Fruit fly (Drosophila melanogaster) whole organism, embryonic: ENCODE data around the gene CG15629.

Experiments
- ATbp ChIP-seq: fragments of 200-800 bp; sonication (Bioruptor generic); optimal IDR thresholded peaks from 2 replicates; lab custom pipeline; 2017; ENCODE audit warnings: missing biosample characterization, mild to moderate bottlenecking, missing genetic modification characterization, missing genetic modification reagents
- Abd-B ChIP-seq: fragments of 200-800 bp; sonication (Bioruptor generic); optimal IDR thresholded peaks from 2 replicates; lab custom pipeline; 2018; ENCODE audit warnings: missing biosample characterization, mild to moderate bottlenecking, missing genetic modification characterization, moderate library complexity
- CG10267 ChIP-seq: fragments of 200-800 bp; sonication (Bioruptor generic); optimal IDR thresholded peaks from 2 replicates; lab custom pipeline; 2018; ENCODE audit warnings: missing biosample characterization, mild to moderate bottlenecking, missing genetic modification characterization, moderate library complexity
- CG12659 ChIP-seq: fragments of 200-800 bp; sonication (Bioruptor generic); optimal IDR thresholded peaks from 3 replicates; lab custom pipeline; 2017; ENCODE audit warnings: mild to moderate bottlenecking, missing biosample characterization, missing genetic modification reagents, missing genetic modification characterization
- CG14965 ChIP-seq: fragments of 200-800 bp; sonication (Bioruptor generic); optimal IDR thresholded peaks from 2 replicates; lab custom pipeline; 2016; ENCODE audit warnings: missing biosample characterization, missing genetic modification characterization, borderline replicate concordance
- CG15073 ChIP-seq: fragments of 200-800 bp; sonication (Bioruptor generic); optimal IDR thresholded peaks from 2 replicates; lab custom pipeline; 2016; ENCODE audit warnings: missing biosample characterization, missing genetic modification characterization
- CG17385 ChIP-seq: fragments of 200-800 bp; sonication (Bioruptor generic); optimal IDR thresholded peaks from 3 replicates; lab custom pipeline; 2018; ENCODE audit warnings: missing biosample characterization, mild to moderate bottlenecking, missing genetic modification characterization
- CG1792 ChIP-seq: fragments of 200-800 bp; sonication (Bioruptor generic); optimal IDR thresholded peaks from 2 replicates; lab custom pipeline; 2016; ENCODE audit warnings: missing biosample characterization, missing genetic modification characterization
- CG31441 ChIP-seq: fragments of 200-800 bp; sonication (Bioruptor generic); IDR thresholded peaks from 2 replicates; pipeline ENCODE4 v1.3.6; 2022; ENCODE audit warnings: missing biosample characterization, missing genetic modification characterization
- CG3163 ChIP-seq: fragments of 200-800 bp; sonication (Bioruptor generic); optimal IDR thresholded peaks from 3 replicates; lab custom pipeline; 2016; ENCODE audit warnings: missing biosample characterization, missing genetic modification characterization
- CG4328 ChIP-seq: fragments of 200-800 bp; sonication (Bioruptor generic); optimal IDR thresholded peaks from 3 replicates; lab custom pipeline; 2017; ENCODE audit warnings: missing biosample characterization, missing genetic modification reagents, missing genetic modification characterization
- CG6254 ChIP-seq: fragments of 200-800 bp; sonication (Bioruptor generic); optimal IDR thresholded peaks from 3 replicates; lab custom pipeline; 2017; ENCODE audit warnings: mild to moderate bottlenecking, missing biosample characterization, missing genetic modification reagents, missing genetic modification characterization
- CG7271 ChIP-seq: fragments of 200-800 bp; sonication (Bioruptor generic); optimal IDR thresholded peaks from 2 replicates; lab custom pipeline; 2018; ENCODE audit warnings: missing biosample characterization, mild to moderate bottlenecking, missing genetic modification characterization, moderate library complexity
- CG7556 ChIP-seq: fragments of 200-800 bp; sonication (Bioruptor generic); optimal IDR thresholded peaks from 2 replicates; lab custom pipeline; 2017; ENCODE audit warnings: missing biosample characterization, mild to moderate bottlenecking, missing genetic modification characterization
- CTCF ChIP-seq: fragments of 200-800 bp; sonication (Bioruptor generic); optimal IDR thresholded peaks from 2 replicates; lab custom pipeline; 2017; ENCODE audit warnings: missing biosample characterization, mild to moderate bottlenecking, missing genetic modification characterization, moderate library complexity
- D19B ChIP-seq: fragments of 200-800 bp; sonication (Bioruptor generic); optimal IDR thresholded peaks from 2 replicates; lab custom pipeline; 2017; ENCODE audit warnings: missing biosample characterization, mild to moderate bottlenecking, missing genetic modification characterization
- Eip74EF ChIP-seq, 2 experiments: fragments of 200-800 bp in 1 of 2; fragments of >200 bp in 1 of 2; sonication (Bioruptor generic) in 1 of 2; optimal IDR thresholded peaks; 2 replicates each; lab custom pipeline; 2017 to 2019; ENCODE audit warnings: missing biosample characterization in 2 of 2, missing genetic modification characterization in 2 of 2, mild to moderate bottlenecking in 1 of 2, moderate library complexity in 1 of 2
- Lpt ChIP-seq: fragments of >200 bp; optimal IDR thresholded peaks from 2 replicates; lab custom pipeline; 2018; ENCODE audit warnings: missing biosample characterization, missing genetic modification characterization
- Myb ChIP-seq: fragments of 200-800 bp; sonication (Bioruptor generic); optimal IDR thresholded peaks from 2 replicates; lab custom pipeline; 2016; ENCODE audit warnings: missing biosample characterization, missing genetic modification characterization
- NC2α ChIP-seq: fragments of 200-800 bp; sonication (Bioruptor generic); optimal IDR thresholded peaks from 2 replicates; lab custom pipeline; 2016; ENCODE audit warnings: missing biosample characterization, missing genetic modification characterization
- PHDP ChIP-seq: fragments of 200-800 bp; sonication (Bioruptor generic); optimal IDR thresholded peaks from 3 replicates; lab custom pipeline; 2018; ENCODE audit warnings: missing biosample characterization, mild to moderate bottlenecking, missing genetic modification characterization, moderate library complexity
- Ptx1 ChIP-seq: fragments of 200-800 bp; sonication (Bioruptor generic); IDR thresholded peaks from 2 replicates; pipeline ENCODE4 v1.3.6; 2022; ENCODE audit warnings: missing biosample characterization, missing genetic modification characterization
- Taf1 ChIP-seq: fragments of 200-800 bp; sonication (Bioruptor generic); IDR thresholded peaks from 2 replicates; pipeline ENCODE4 v1.3.6; 2022; ENCODE audit warnings: missing biosample characterization, missing genetic modification characterization
- Trl ChIP-seq, 3 experiments: fragments of >200 bp in 2 of 3; fragments of 200-800 bp in 1 of 3; sonication (Bioruptor generic) in 1 of 3; optimal IDR thresholded peaks; 2 replicates in 1 of 3; 3 replicates in 2 of 3; lab custom pipeline; 2016 to 2017; ENCODE audit warnings: missing biosample characterization in 1 of 3, missing genetic modification characterization in 1 of 3
- bbx ChIP-seq: fragments of 200-800 bp; sonication (Bioruptor generic); IDR thresholded peaks from 2 replicates; pipeline ENCODE4 v1.3.6; 2022; ENCODE audit warnings: missing biosample characterization, missing genetic modification characterization; ENCODE audit not compliant: partially characterized antibody
- br ChIP-seq: fragments of >200 bp; optimal IDR thresholded peaks from 2 replicates; lab custom pipeline; 2017
- bsh ChIP-seq, 2 experiments: fragments of 200-800 bp; sonication (Bioruptor generic); optimal IDR thresholded peaks; 2 replicates each; lab custom pipeline; 2017 to 2018; ENCODE audit warnings: mild to moderate bottlenecking in 2 of 2, missing biosample characterization in 2 of 2, missing genetic modification characterization in 2 of 2, moderate library complexity in 1 of 2
- btn ChIP-seq: fragments of 200-800 bp; sonication (Bioruptor generic); optimal IDR thresholded peaks from 2 replicates; lab custom pipeline; 2016; ENCODE audit warnings: missing biosample characterization, missing genetic modification characterization
- ci ChIP-seq: fragments of 200-800 bp; sonication (Bioruptor generic); IDR thresholded peaks from 3 replicates; pipeline ENCODE4 v1.3.6; 2022; ENCODE audit warnings: missing biosample characterization, missing genetic modification characterization
- crol ChIP-seq: fragments of 200-800 bp; sonication (Bioruptor generic); IDR thresholded peaks from 2 replicates; pipeline ENCODE4 v1.3.6; 2022; ENCODE audit warnings: missing biosample characterization, missing genetic modification characterization
- dimm ChIP-seq: fragments of 200-800 bp; sonication (Bioruptor generic); IDR thresholded peaks from 2 replicates; pipeline ENCODE4 v1.3.6; 2022; ENCODE audit warnings: missing biosample characterization, missing genetic modification characterization
- dpn ChIP-seq, 2 experiments: fragments of 200-800 bp; sonication (Bioruptor generic); optimal IDR thresholded peaks; 3 replicates each; lab custom pipeline; 2016; ENCODE audit warnings: missing biosample characterization in 2 of 2, missing genetic modification characterization in 2 of 2
- dysf ChIP-seq: fragments of 200-800 bp; sonication (Bioruptor generic); IDR thresholded peaks from 3 replicates; pipeline ENCODE4 v1.3.6; 2022; ENCODE audit warnings: missing biosample characterization, missing genetic modification characterization
- en ChIP-seq: fragments of 200-800 bp; sonication (Bioruptor generic); optimal IDR thresholded peaks from 2 replicates; lab custom pipeline; 2016; ENCODE audit warnings: missing biosample characterization, missing genetic modification characterization
- ham ChIP-seq: fragments of 200-800 bp; sonication (Bioruptor generic); IDR thresholded peaks from 2 replicates; pipeline ENCODE4 v1.3.6; 2022; ENCODE audit warnings: missing biosample characterization, missing genetic modification characterization
- hkb ChIP-seq, 2 experiments: fragments of 200-800 bp in 1 of 2; fragments of >200 bp in 1 of 2; sonication (Bioruptor generic) in 1 of 2; IDR thresholded peaks in 1 of 2; optimal IDR thresholded peaks in 1 of 2; 2 replicates each; pipeline versions ENCODE4 v1.3.6 to Lab custom; 2017 to 2022; ENCODE audit warnings: missing biosample characterization in 1 of 2, missing genetic modification characterization in 1 of 2
- jigr1 ChIP-seq: fragments of 200-800 bp; sonication (Bioruptor generic); IDR thresholded peaks from 3 replicates; pipeline ENCODE4 v1.3.6; 2022; ENCODE audit warnings: missing biosample characterization, missing genetic modification characterization
- lbe ChIP-seq: fragments of 200-800 bp; sonication (Bioruptor generic); optimal IDR thresholded peaks from 2 replicates; lab custom pipeline; 2016; ENCODE audit warnings: missing biosample characterization, mild to moderate bottlenecking, missing genetic modification characterization
- mld ChIP-seq: fragments of 200-800 bp; sonication (Bioruptor generic); IDR thresholded peaks from 3 replicates; pipeline ENCODE4 v1.3.6; 2022; ENCODE audit warnings: missing biosample characterization, missing genetic modification characterization; ENCODE audit not compliant: partially characterized antibody
- phol ChIP-seq: fragments of 200-800 bp; sonication (Bioruptor generic); optimal IDR thresholded peaks from 3 replicates; lab custom pipeline; 2018; ENCODE audit warnings: missing biosample characterization, mild to moderate bottlenecking, missing genetic modification characterization, moderate library complexity
- pum ChIP-seq: fragments of 200-800 bp; sonication (Bioruptor generic); optimal IDR thresholded peaks from 2 replicates; lab custom pipeline; 2016; ENCODE audit warnings: missing biosample characterization, missing genetic modification characterization
- salm ChIP-seq: fragments of 200-800 bp; sonication (Bioruptor generic); optimal IDR thresholded peaks from 2 replicates; lab custom pipeline; 2018; ENCODE audit warnings: missing biosample characterization, mild to moderate bottlenecking, missing genetic modification characterization
- sens ChIP-seq: fragments of 200-800 bp; sonication (Bioruptor generic); peaks from one replicate; lab custom pipeline; 2016; ENCODE audit warnings: missing biosample characterization, missing genetic modification characterization
- sim ChIP-seq: fragments of 200-800 bp; sonication (Bioruptor generic); IDR thresholded peaks from 2 replicates; pipeline ENCODE4 v1.3.6; 2022; ENCODE audit warnings: missing biosample characterization, missing genetic modification characterization
- ssp ChIP-seq: fragments of 200-800 bp; sonication (Bioruptor generic); IDR thresholded peaks from 2 replicates; pipeline ENCODE4 v1.3.6; 2022; ENCODE audit warnings: missing biosample characterization, missing genetic modification characterization
- stc ChIP-seq: fragments of 200-800 bp; sonication (Bioruptor generic); IDR thresholded peaks from 2 replicates; pipeline ENCODE4 v1.3.6; 2022; ENCODE audit warnings: missing biosample characterization, missing genetic modification characterization
- tin ChIP-seq: fragments of 200-800 bp; sonication (Bioruptor generic); optimal IDR thresholded peaks from 3 replicates; lab custom pipeline; 2016; ENCODE audit warnings: missing biosample characterization, missing genetic modification characterization
- tio ChIP-seq: fragments of 200-800 bp; sonication (Bioruptor generic); optimal IDR thresholded peaks from 2 replicates; lab custom pipeline; 2017; ENCODE audit warnings: missing biosample characterization, missing genetic modification characterization, inconsistent platforms
- unpg ChIP-seq: fragments of 200-800 bp; sonication (Bioruptor generic); optimal IDR thresholded peaks from 3 replicates; lab custom pipeline; 2018; ENCODE audit warnings: missing biosample characterization, mild to moderate bottlenecking, missing genetic modification characterization, moderate library complexity
- vfl ChIP-seq: fragments of 200-800 bp; sonication (Bioruptor generic); optimal IDR thresholded peaks from 2 replicates; lab custom pipeline; 2016; ENCODE audit warnings: missing biosample characterization, missing genetic modification characterization

CG15629 gene

DNA sequence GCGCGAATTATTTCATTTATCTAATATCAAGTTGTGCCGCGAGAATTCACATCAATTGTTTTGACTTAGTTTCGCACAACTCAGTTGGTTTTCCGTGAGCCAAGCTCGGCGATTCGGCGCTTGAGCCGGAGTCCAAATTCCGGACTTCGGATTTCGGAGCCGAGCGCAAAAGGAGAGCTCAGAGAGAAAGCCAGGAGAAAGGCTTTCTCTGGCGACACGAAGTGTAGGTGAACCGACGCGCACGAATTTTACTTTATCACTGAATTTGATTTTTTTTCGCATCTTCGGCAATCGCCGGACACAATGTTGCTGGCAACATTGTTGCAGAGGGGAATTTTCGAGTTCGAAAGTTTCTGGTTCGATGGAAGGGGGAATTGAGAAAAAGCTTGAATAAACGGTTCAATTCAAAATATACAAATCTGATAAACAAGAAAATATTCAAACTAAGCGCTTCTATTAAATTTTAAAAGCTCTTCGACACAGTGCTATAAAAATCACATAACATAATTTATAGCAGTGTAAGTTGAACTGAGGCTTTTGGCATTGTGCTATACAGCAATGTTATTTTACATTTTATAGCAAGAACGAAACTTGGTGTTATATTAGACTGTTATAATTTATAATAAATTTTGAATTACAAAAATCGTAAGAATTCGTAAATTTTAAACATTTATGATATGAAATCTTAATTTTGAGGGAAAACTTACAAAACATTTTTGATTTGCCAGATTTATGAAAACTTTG is 18.9 kb upstream of the CG15629 start, which contains the start of gene fipi (continued):
- TF ChIP-seq pum (GFP tag; lab: Kevin White, UChicago) (no peak), CG4328 (GFP tag; lab: Kevin White, UChicago) (no peak), lbe (GFP tag; lab: Kevin White, UChicago) (no peak), salm (tag; lab: Kevin White, UChicago) (no peak), D19B (GFP tag; lab: Kevin White, UChicago) (no peak), btn (no peak), sens (GFP tag; lab: Kevin White, UChicago) (peak; percentile 68), Trl (optimal IDR thresholded peaks at IDR 0.05; lab: Kevin White, UChicago) (no peak), Trl (GFP tag; optimal IDR thresholded peaks at IDR 0.05; lab: Kevin White, UChicago) (no peak), tio (no peak), ham (GFP tag; lab: Robert Waterston, UW) (no peak), dimm (no peak), dpn (GFP tag; optimal IDR thresholded peaks at IDR 0.05; lab: Kevin White, UChicago) (no peak), CG7556 (GFP tag; lab: Kevin White, UChicago) (no peak), CG6254 (GFP tag; lab: Kevin White, UChicago) (peak; percentile 5), br (no peak), tin (GFP tag; lab: Kevin White, UChicago) (no peak), crol (GFP tag; lab: Robert Waterston, UW) (no peak), Ptx1 (GFP tag; lab: Robert Waterston, UW) (no peak), phol (tag; lab: Kevin White, UChicago) (no peak), CG17385 (GFP tag; lab: Kevin White, UChicago) (no peak), hkb (optimal IDR thresholded peaks at IDR 0.05; lab: Kevin White, UChicago) (no peak), hkb (GFP tag; IDR thresholded peaks at IDR 0.05; lab: Robert Waterston, UW) (peak; percentile 52), vfl (GFP tag; lab: Kevin White, UChicago) (no peak), jigr1 (GFP tag; lab: Robert Waterston, UW) (no peak), Eip74EF (GFP tag; optimal IDR thresholded peaks at IDR 0.05; lab: Kevin White, UChicago) (no peak), dysf (GFP tag; lab: Robert Waterston, UW) (no peak), unpg (peak; percentile 37), Myb (peak; percentile 15), ssp (GFP tag; lab: Robert Waterston, UW) (no peak), CG31441 (GFP tag; lab: Robert Waterston, UW) (peak; percentile 60), en (GFP tag; lab: Kevin White, UChicago) (no peak), PHDP (tag; lab: Kevin White, UChicago) (peak; percentile 41), ci (GFP tag; lab: Robert Waterston, UW) (peak; percentile 61; the same call in 1 of the 3 replicates), ATbp (GFP tag; lab: Kevin White, UChicago) (peak; percentile 12), CG12659 (GFP tag; lab: Kevin White, UChicago) (peak; percentile 10), CG3163 (no peak), CG15073 (GFP tag; lab: Kevin White, UChicago) (no peak), sim (GFP tag; lab: Robert Waterston, UW) (peak; percentile 42; the same call in 1 of the 2 replicates), CG10267 (tag; lab: Kevin White, UChicago) (peak; percentile 34), stc (GFP tag; lab: Robert Waterston, UW) (no peak), CG7271 (peak; percentile 2), Abd-B (GFP tag; lab: Kevin White, UChicago) (no peak), CTCF (GFP tag; lab: Kevin White, UChicago) (peak; percentile 73), Lpt (no peak), CG14965 (GFP tag; lab: Kevin White, UChicago) (no peak), NC2α (no peak), CG1792 (GFP tag; lab: Kevin White, UChicago) (no peak), bbx (GFP tag; lab: Robert Waterston, UW) (no peak), Taf1 (GFP tag; lab: Robert Waterston, UW) (no peak), mld (GFP tag; lab: Robert Waterston, UW) (no peak), bsh (GFP tag; optimal IDR thresholded peaks at IDR 0.05; lab: Kevin White, UChicago) (peak in 1 of 2 experiments; percentile 46)
